Fruit fly (Drosophila melanogaster) whole organism, pupa: ENCODE results near the gene Obp19a.

Experiments
- CG12605 ChIP-seq: fragments of 200-800 bp; sonication (Bioruptor generic); IDR thresholded peaks from 2 replicates; pipeline ENCODE4 v1.3.6; 2022; ENCODE audit warnings: missing biosample characterization, missing genetic modification characterization
- CG32121 ChIP-seq: fragments of 200-800 bp; sonication (Bioruptor generic); IDR thresholded peaks from 2 replicates; pipeline ENCODE4 v1.3.6; 2022; ENCODE audit warnings: missing biosample characterization, missing genetic modification characterization
- CG34367 ChIP-seq: fragments of 200-800 bp; sonication (Bioruptor generic); optimal IDR thresholded peaks from 2 replicates; lab custom pipeline; 2018; ENCODE audit warnings: missing biosample characterization, mild to moderate bottlenecking, missing genetic modification characterization
- CG9948 ChIP-seq: fragments of 200-800 bp; sonication (Bioruptor generic); optimal IDR thresholded peaks from 2 replicates; lab custom pipeline; 2018; ENCODE audit warnings: missing biosample characterization, mild to moderate bottlenecking, missing genetic modification characterization, moderate library complexity
- EcR ChIP-seq: fragments of 200-800 bp; sonication (Bioruptor generic); optimal IDR thresholded peaks from 3 replicates; lab custom pipeline; 2019; ENCODE audit warnings: missing biosample characterization, missing genetic modification characterization, mild to moderate bottlenecking, moderate library complexity, missing genetic modification reagents
- Ets98B ChIP-seq: fragments of 200-800 bp; sonication (Bioruptor generic); IDR thresholded peaks from 2 replicates; pipeline ENCODE4 v1.3.6; 2022; ENCODE audit warnings: missing biosample characterization, missing genetic modification characterization
- Pif1A ChIP-seq: fragments of 200-800 bp; sonication (Bioruptor generic); optimal IDR thresholded peaks from 3 replicates; lab custom pipeline; 2016; ENCODE audit warnings: missing biosample characterization, missing genetic modification characterization
- Pif1B ChIP-seq: fragments of 200-800 bp; sonication (Bioruptor generic); optimal IDR thresholded peaks from 3 replicates; lab custom pipeline; 2016; ENCODE audit warnings: missing biosample characterization, missing genetic modification characterization
- gl ChIP-seq: fragments of 200-800 bp; sonication (Bioruptor generic); optimal IDR thresholded peaks from 2 replicates; lab custom pipeline; 2018; ENCODE audit warnings: missing biosample characterization, mild to moderate bottlenecking, missing genetic modification characterization
- rn ChIP-seq: fragments of 200-800 bp; sonication (Bioruptor generic); IDR thresholded peaks from 2 replicates; pipeline ENCODE4 v1.3.6; 2022; ENCODE audit warnings: missing biosample characterization, missing genetic modification characterization

dm6 chrX:20419313-20419712 is 3.8 kb downstream of the Obp19a start, which contains the start of gene Obp19d:
- TF ChIP-seq EcR (GFP tag; lab: Kevin White, UChicago) = no peak
- TF ChIP-seq Pif1B (GFP tag; lab: Kevin White, UChicago) = no peak
- TF ChIP-seq CG34367 = no peak
- no peak for TF ChIP-seq Ets98B (GFP tag; lab: Robert Waterston, UW)
- TF ChIP-seq rn (GFP tag; lab: Robert Waterston, UW) = no peak
- no peak for TF ChIP-seq CG9948
- no peak for TF ChIP-seq gl (tag; lab: Kevin White, UChicago)
- TF ChIP-seq CG12605 (GFP tag; lab: Robert Waterston, UW) = no peak
- TF ChIP-seq CG32121 = no peak
- no peak for TF ChIP-seq Pif1A
